Fruit fly (Drosophila melanogaster): ENCODE data around the gene meru.

meru gene

DNA sequence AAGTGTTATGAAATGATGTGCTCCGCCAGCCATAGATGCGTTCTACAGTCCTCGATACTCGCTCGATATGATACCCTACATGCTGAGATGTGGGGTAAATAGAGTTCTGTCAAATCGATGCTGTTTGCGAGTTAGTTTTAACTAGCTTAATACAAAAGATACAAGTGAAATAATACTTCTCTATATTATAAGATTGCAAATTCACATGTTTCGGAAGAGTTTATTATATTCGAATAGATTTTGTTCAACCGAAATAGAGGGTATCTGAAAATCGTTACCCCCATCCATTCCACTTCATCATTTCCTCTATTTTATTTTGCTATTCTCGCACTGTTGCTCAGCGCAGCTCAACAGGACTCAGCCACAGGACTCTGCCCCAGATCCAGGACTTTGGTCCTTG, 49.6 kb downstream of the meru start (continued):
- TF ChIP-seq Hmr (GFP tag; optimal IDR thresholded peaks at IDR 0.05) = peak; percentile 29
- TF ChIP-seq CG13775 (GFP tag; optimal IDR thresholded peaks at IDR 0.05) = peak; percentile 35
- TF ChIP-seq wdn (GFP tag; IDR thresholded peaks at IDR 0.05) = no peak; the same call in none of the 2 replicates
- TF ChIP-seq HmgZ (tag; optimal IDR thresholded peaks at IDR 0.05) = no peak
- no peak for TF ChIP-seq Myb (GFP tag; optimal IDR thresholded peaks at IDR 0.05)
- no peak for TF ChIP-seq CG10431 (GFP tag; optimal IDR thresholded peaks at IDR 0.05)
- no peak for TF ChIP-seq stc (GFP tag; IDR thresholded peaks at IDR 0.05)
- TF ChIP-seq CG10462 (GFP tag; optimal IDR thresholded peaks at IDR 0.05) = peak; percentile 12
- no peak for TF ChIP-seq CG5180 (GFP tag; optimal IDR thresholded peaks at IDR 0.05)
- no peak for TF ChIP-seq CG17186 (GFP tag; optimal IDR thresholded peaks at IDR 0.05)
- no peak for TF ChIP-seq oc (tag; optimal IDR thresholded peaks at IDR 0.05)
- peak; percentile 77 for TF ChIP-seq D19B (GFP tag; optimal IDR thresholded peaks at IDR 0.05)
- TF ChIP-seq Side (GFP tag; optimal IDR thresholded peaks at IDR 0.05) = peak; percentile 13
- TF ChIP-seq Dip2 (GFP tag; IDR thresholded peaks at IDR 0.05) = no peak
- TF ChIP-seq fd102C (GFP tag; optimal IDR thresholded peaks at IDR 0.05) = peak; percentile 85
- TF ChIP-seq CG15073 (GFP tag; optimal IDR thresholded peaks at IDR 0.05) = no peak
- TF ChIP-seq Doc2 (GFP tag; IDR thresholded peaks at IDR 0.05) = no peak
- peak; percentile 82 for TF ChIP-seq row (GFP tag; IDR thresholded peaks at IDR 0.05)
- peak; percentile 39 for TF ChIP-seq CG10267 (tag; optimal IDR thresholded peaks at IDR 0.05)
- peak; percentile 52; the same call in 1 of the 2 replicates for TF ChIP-seq CG32767 (GFP tag; IDR thresholded peaks at IDR 0.05)
- TF ChIP-seq sim (GFP tag; IDR thresholded peaks at IDR 0.05) = no peak
- peak; percentile 51 for TF ChIP-seq lab (GFP tag; optimal IDR thresholded peaks at IDR 0.05)
- TF ChIP-seq ci (GFP tag; IDR thresholded peaks at IDR 0.05) = peak; percentile 71; the same call in 2 of the 3 replicates
- TF ChIP-seq pros (GFP tag; optimal IDR thresholded peaks at IDR 0.05) = no peak
- TF ChIP-seq Dp (GFP tag; optimal IDR thresholded peaks at IDR 0.05) = no peak
- no peak for TF ChIP-seq p53 (GFP tag; optimal IDR thresholded peaks at IDR 0.05)
- peak; percentile 27 for TF ChIP-seq sens (GFP tag)
- TF ChIP-seq fd96Cb (tag; optimal IDR thresholded peaks at IDR 0.05) = peak; percentile 25
- TF ChIP-seq NC2β (GFP tag; optimal IDR thresholded peaks at IDR 0.05) = peak; percentile 7
- TF ChIP-seq Sox102F (GFP tag; optimal IDR thresholded peaks at IDR 0.05) = peak; percentile 30
- TF ChIP-seq CoRest (tag; optimal IDR thresholded peaks at IDR 0.05) = peak; percentile 31
- TF ChIP-seq twi (tag; optimal IDR thresholded peaks at IDR 0.05) = peak; percentile 18
- TF ChIP-seq chn (GFP tag; optimal IDR thresholded peaks at IDR 0.05) = peak; percentile 14
- no peak for TF ChIP-seq fd64A (GFP tag; optimal IDR thresholded peaks at IDR 0.05)
- peak; percentile 0 for TF ChIP-seq CG10274 (GFP tag; optimal IDR thresholded peaks at IDR 0.05)
- peak; percentile 24; the same call in 1 of the 2 replicates for TF ChIP-seq CG6689 (GFP tag; IDR thresholded peaks at IDR 0.05)
- peak in 1 of 2 experiments; percentile 56 for TF ChIP-seq bsh (GFP tag; optimal IDR thresholded peaks at IDR 0.05)
- no peak for TF ChIP-seq CG16813 (GFP tag; IDR thresholded peaks at IDR 0.05; ENCODE audit: partially characterized antibody)
- peak; percentile 44 for TF ChIP-seq sisA (GFP tag; IDR thresholded peaks at IDR 0.05)
- peak; percentile 29 for TF ChIP-seq Atf-2 (GFP tag; optimal IDR thresholded peaks at IDR 0.05)
- TF ChIP-seq sens-2 (GFP tag; IDR thresholded peaks at IDR 0.05) = peak; percentile 15; the same call in 1 of the 2 replicates
- peak; percentile 57 for TF ChIP-seq nmo (GFP tag; optimal IDR thresholded peaks at IDR 0.05)
- peak; percentile 15 for TF ChIP-seq ewg (GFP tag; optimal IDR thresholded peaks at IDR 0.05)
- no peak for TF ChIP-seq hth (optimal IDR thresholded peaks at IDR 0.05)
- peak; percentile 31 for TF ChIP-seq Mad (GFP tag; optimal IDR thresholded peaks at IDR 0.05)
- peak; percentile 38 for TF ChIP-seq slbo (GFP tag; IDR thresholded peaks at IDR 0.05)
- peak; percentile 25 for TF ChIP-seq Ssrp (tag; optimal IDR thresholded peaks at IDR 0.05)
- TF ChIP-seq Chrac-16 (GFP tag; optimal IDR thresholded peaks at IDR 0.05) = peak; percentile 36
- TF ChIP-seq dmrt11E (tag; optimal IDR thresholded peaks at IDR 0.05) = peak; percentile 81
- peak; percentile 50 for TF ChIP-seq grau (tag; optimal IDR thresholded peaks at IDR 0.05)
- peak; percentile 51 for TF ChIP-seq Xbp1 (GFP tag; optimal IDR thresholded peaks at IDR 0.05)

Measured in whole organism, embryonic.